Fruit fly (Drosophila melanogaster): ENCODE results near the gene NUCB1.

Gene NUCB1

dm6 chr3L:17757156-17758083, 44.7 kb downstream of the NUCB1 start (continued):
- TF ChIP-seq C15 (GFP tag; IDR thresholded peaks at IDR 0.05), result no peak
- peak; percentile 74 for TF ChIP-seq tio (GFP tag; optimal IDR thresholded peaks at IDR 0.05)
- TF ChIP-seq gcm (GFP tag; optimal IDR thresholded peaks at IDR 0.05), result peak; percentile 87
- peak; percentile 94 for TF ChIP-seq CG2712 (tag; optimal IDR thresholded peaks at IDR 0.05)
- no peak for TF ChIP-seq vnd (GFP tag; IDR thresholded peaks at IDR 0.05; ENCODE audit: partially characterized antibody)
- no peak for TF ChIP-seq CG7987 (GFP tag; optimal IDR thresholded peaks at IDR 0.05)
- no peak; the same call in 1 of the 2 replicates for TF ChIP-seq CG8765 (GFP tag; IDR thresholded peaks at IDR 0.05)
- TF ChIP-seq CG14050 (GFP tag; IDR thresholded peaks at IDR 0.05), result peak; percentile 37; the same call in 1 of the 3 replicates
- peak; percentile 57 for TF ChIP-seq CG17186 (GFP tag; optimal IDR thresholded peaks at IDR 0.05)
- TF ChIP-seq rib (GFP tag; IDR thresholded peaks at IDR 0.05), result no peak
- TF ChIP-seq sna (GFP tag; IDR thresholded peaks at IDR 0.05; ENCODE audit: partially characterized antibody), result no peak
- TF ChIP-seq CG12219 (GFP tag; optimal IDR thresholded peaks at IDR 0.05), result peak; percentile 72
- TF ChIP-seq prd (optimal IDR thresholded peaks at IDR 0.05), result no peak
- TF ChIP-seq prd (GFP tag; IDR thresholded peaks at IDR 0.05), result peak; percentile 75
- peak; percentile 71 for TF ChIP-seq bcd (GFP tag; optimal IDR thresholded peaks at IDR 0.05)
- no peak for TF ChIP-seq CG18011 (GFP tag; optimal IDR thresholded peaks at IDR 0.05)
- peak; percentile 22 for TF ChIP-seq HLH54F (GFP tag; optimal IDR thresholded peaks at IDR 0.05)
- TF ChIP-seq chif (GFP tag; optimal IDR thresholded peaks at IDR 0.05), result peak; percentile 57 to 80
- peak; percentile 57 for TF ChIP-seq CG18599 (GFP tag; optimal IDR thresholded peaks at IDR 0.05)
- TF ChIP-seq HHEX (GFP tag; optimal IDR thresholded peaks at IDR 0.05), result peak; percentile 69
- peak; percentile 95 for TF ChIP-seq dmrt11E (tag; optimal IDR thresholded peaks at IDR 0.05)
- TF ChIP-seq CG6854 (GFP tag; optimal IDR thresholded peaks at IDR 0.05), result peak; percentile 49
- peak; percentile 80 for TF ChIP-seq CG4404 (GFP tag; IDR thresholded peaks at IDR 0.05)
- no peak for TF ChIP-seq CG11398 (GFP tag; optimal IDR thresholded peaks at IDR 0.05)
- TF ChIP-seq CG12769 (tag; optimal IDR thresholded peaks at IDR 0.05), result no peak
- TF ChIP-seq CG30403 (GFP tag; optimal IDR thresholded peaks at IDR 0.05), result peak; percentile 83
- peak; percentile 49 for TF ChIP-seq salm (tag; optimal IDR thresholded peaks at IDR 0.05)
- no peak for TF ChIP-seq nerfin-2 (GFP tag; IDR thresholded peaks at IDR 0.05; ENCODE audit: partially characterized antibody)
- TF ChIP-seq en (GFP tag; optimal IDR thresholded peaks at IDR 0.05), result peak; percentile 6
- peak; percentile 20; the same call in 1 of the 3 replicates for TF ChIP-seq ken (GFP tag; IDR thresholded peaks at IDR 0.05)
- 0 out of 2 replicates have a peak, but pooled peaks have one; percentile 23 for TF ChIP-seq CG11247 (GFP tag; IDR thresholded peaks at IDR 0.05)
- peak; percentile 62 for TF ChIP-seq wor (GFP tag; IDR thresholded peaks at IDR 0.05)
- TF ChIP-seq CG17912 (GFP tag; optimal IDR thresholded peaks at IDR 0.05), result no peak
- peak; percentile 53 for TF ChIP-seq CG3281 (GFP tag; optimal IDR thresholded peaks at IDR 0.05)
- no peak for TF ChIP-seq usp (GFP tag; optimal IDR thresholded peaks at IDR 0.05)
- TF ChIP-seq CG30020 (tag; optimal IDR thresholded peaks at IDR 0.05), result peak; percentile 52
- peak; percentile 54; the same call in 1 of the 2 replicates for TF ChIP-seq stc (GFP tag; IDR thresholded peaks at IDR 0.05)
- TF ChIP-seq dpn (GFP tag; optimal IDR thresholded peaks at IDR 0.05), result peak; percentile 34 to 67
- TF ChIP-seq CG4328 (GFP tag; optimal IDR thresholded peaks at IDR 0.05), result peak; percentile 48
- no peak for TF ChIP-seq tup (GFP tag; optimal IDR thresholded peaks at IDR 0.05)
- TF ChIP-seq Max (GFP tag; optimal IDR thresholded peaks at IDR 0.05), result peak; percentile 76
- TF ChIP-seq CG4820 (GFP tag; optimal IDR thresholded peaks at IDR 0.05), result peak; percentile 83
- peak in 1 of 3 experiments; percentile 77 for TF ChIP-seq Stat92E (GFP tag; optimal IDR thresholded peaks at IDR 0.05)
- peak; percentile 85 for TF ChIP-seq Ssrp (tag; optimal IDR thresholded peaks at IDR 0.05)
- peak; percentile 83 for TF ChIP-seq croc (GFP tag; conservative IDR thresholded peaks at IDR 0.05)
- peak; percentile 59 to 65 for TF ChIP-seq Pdp1 (GFP tag; optimal IDR thresholded peaks at IDR 0.05)
- peak; percentile 37 for TF ChIP-seq CG9817 (tag; optimal IDR thresholded peaks at IDR 0.05)

Data from whole organism, embryonic.